Fruit fly (Drosophila melanogaster): ENCODE measurements around the gene CG10077.

- TF ChIP-seq CG11294 (GFP tag; IDR thresholded peaks at IDR 0.05) (no peak), Smox (GFP tag; optimal IDR thresholded peaks at IDR 0.05) (no peak), Eip93F (GFP tag; optimal IDR thresholded peaks at IDR 0.05) (no peak)
Measured at dm6 chr3L:6911219-6911618, 44.5 kb downstream of the CG10077 start.

Data from whole organism, prepupa.